Worm (Caenorhabditis elegans) whole organism, late embryonic: ENCODE measurements around the gene F59B2.8.

Experiments
- fkh-6 ChIP-seq: sonication (generic microtip); optimal IDR thresholded peaks from 2 replicates; lab custom pipeline; 2016; ENCODE audit warnings: missing genetic modification characterization, missing compliant biosample characterization
- pax-1 ChIP-seq: fragments of 150-350 bp; optimal IDR thresholded peaks from 2 replicates; lab custom pipeline; 2014; ENCODE audit warnings: missing biosample characterization, missing genetic modification characterization
- sox-4 ChIP-seq: sonication (generic microtip); optimal IDR thresholded peaks from 2 replicates; lab custom pipeline; 2017; ENCODE audit warnings: mild to moderate bottlenecking, missing genetic modification characterization, inconsistent platforms, missing compliant biosample characterization

DNA sequence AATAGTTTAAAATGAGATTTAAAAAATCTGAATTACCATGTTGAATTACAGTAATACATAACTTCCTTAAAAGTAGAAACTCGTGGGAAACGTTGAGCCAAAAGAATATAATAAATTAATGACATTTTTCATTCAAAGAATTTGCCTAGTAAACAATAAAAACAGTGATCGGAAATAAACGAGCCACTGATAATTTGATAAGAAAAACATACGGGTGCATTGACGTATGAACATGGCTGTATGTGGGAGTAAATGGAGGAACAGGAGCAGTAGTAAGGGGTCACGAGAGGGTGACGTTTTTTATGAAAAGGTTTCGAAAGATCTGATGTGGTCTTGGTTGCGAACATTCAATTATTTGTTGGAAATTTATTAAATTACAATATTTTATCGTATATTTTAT lies 20.8 kb upstream of the F59B2.8 start:
- TF ChIP-seq fkh-6 (tag; lab: Kevin White, UChicago) (no peak), sox-4 (tag; lab: Kevin White, UChicago) (no peak), pax-1 (tag; lab: Kevin White, UChicago) (no peak)
